Fruit fly (Drosophila melanogaster) whole organism: ENCODE data around the gene CG13711.

Experiments used
- CG8478 ChIP-seq: fragments of >200 bp; optimal IDR thresholded peaks from 2 replicates; lab custom pipeline; 2018; ENCODE audit warnings: inconsistent platforms
- Dll ChIP-seq: fragments of >200 bp; optimal IDR thresholded peaks from 2 replicates; lab custom pipeline; 2017
- pan ChIP-seq: fragments of >200 bp; optimal IDR thresholded peaks from 2 replicates; lab custom pipeline; 2017
- psq ChIP-seq: fragments of >200 bp; optimal IDR thresholded peaks from 2 replicates; lab custom pipeline; 2017
- usp ChIP-seq: fragments of >200 bp; optimal IDR thresholded peaks from 2 replicates; lab custom pipeline; 2017; ENCODE audit warnings: missing biosample characterization, missing genetic modification characterization, mixed read lengths

DNA sequence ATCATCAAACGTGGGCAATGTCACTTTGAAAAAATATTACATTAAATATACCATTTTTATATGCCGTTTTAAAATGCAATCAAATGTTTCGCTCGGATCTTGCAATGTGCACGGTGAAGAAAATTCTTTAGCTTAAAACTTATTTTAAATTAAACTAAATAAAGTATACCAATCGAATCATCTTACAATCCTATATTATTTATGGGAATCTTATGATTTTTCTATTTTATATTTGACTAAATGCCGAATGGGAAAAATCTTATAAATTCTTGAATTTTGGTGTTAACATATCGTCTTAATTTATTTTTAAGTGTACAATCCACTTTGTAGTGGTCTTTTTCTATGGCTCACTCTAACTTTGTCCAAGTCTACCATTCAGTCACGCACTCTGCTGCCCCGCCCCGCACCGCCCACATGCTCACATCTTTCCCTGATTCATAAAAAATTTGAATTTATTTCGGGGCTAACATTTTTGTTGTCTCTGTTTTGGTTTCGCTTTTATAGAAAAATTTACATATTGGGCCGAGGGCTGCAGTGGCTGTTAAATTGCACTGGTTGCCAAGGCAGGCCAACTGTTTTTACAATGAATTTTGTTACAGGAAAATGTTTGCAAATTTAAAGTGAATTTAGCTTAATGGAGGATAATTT is 37.0 kb upstream of the CG13711 start:
- TF ChIP-seq Dll, result no peak
- no peak for TF ChIP-seq pan (lab: Kevin White, UChicago)
- TF ChIP-seq usp (GFP tag; lab: Kevin White, UChicago), result no peak
- TF ChIP-seq psq (lab: Kevin White, UChicago), result no peak
- no peak for TF ChIP-seq CG8478 (lab: Kevin White, UChicago)
